Worm (Caenorhabditis elegans) whole organism, L4/young adult: ENCODE measurements around the gene ugtp-1.

Experiments used
- W03F9.2 ChIP-seq: fragments of 150-350 bp; optimal IDR thresholded peaks from 2 replicates; lab custom pipeline; 2014; ENCODE audit warnings: missing biosample characterization, missing genetic modification characterization
- dao-5 ChIP-seq: sonication (generic microtip); optimal IDR thresholded peaks from 2 replicates; lab custom pipeline; 2016; ENCODE audit warnings: missing genotype, missing genetic modification characterization, moderate library complexity, missing compliant biosample characterization
- him-1 ChIP-seq: sonication (generic microtip); optimal IDR thresholded peaks from 2 replicates; lab custom pipeline; 2016; ENCODE audit warnings: missing genotype, missing genetic modification reagents, missing genetic modification characterization, missing compliant biosample characterization

ugtp-1 gene

DNA sequence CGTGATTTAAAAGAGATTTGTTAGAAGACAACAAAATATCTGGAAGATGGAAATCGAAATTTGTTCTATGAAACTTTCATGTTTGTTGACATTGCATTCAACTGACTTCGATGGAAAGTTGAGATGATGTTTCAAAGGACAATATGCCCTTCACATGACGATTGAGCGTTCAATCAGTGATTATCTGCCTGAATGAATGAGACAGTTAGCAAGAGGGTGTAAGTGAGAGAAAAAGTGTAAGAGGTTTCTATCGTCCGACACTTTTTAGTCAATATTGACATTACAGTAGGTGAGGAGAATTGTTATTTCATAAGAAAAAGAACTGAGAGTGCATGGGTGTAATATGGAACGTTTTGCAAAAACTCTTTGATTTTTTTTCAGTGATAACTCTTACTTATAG, 17.3 kb downstream of the ugtp-1 start:
- TF ChIP-seq W03F9.2 (tag; lab: Kevin White, UChicago) (no peak), him-1 (no peak), dao-5 (tag; lab: Kevin White, UChicago) (no peak)

DNA sequence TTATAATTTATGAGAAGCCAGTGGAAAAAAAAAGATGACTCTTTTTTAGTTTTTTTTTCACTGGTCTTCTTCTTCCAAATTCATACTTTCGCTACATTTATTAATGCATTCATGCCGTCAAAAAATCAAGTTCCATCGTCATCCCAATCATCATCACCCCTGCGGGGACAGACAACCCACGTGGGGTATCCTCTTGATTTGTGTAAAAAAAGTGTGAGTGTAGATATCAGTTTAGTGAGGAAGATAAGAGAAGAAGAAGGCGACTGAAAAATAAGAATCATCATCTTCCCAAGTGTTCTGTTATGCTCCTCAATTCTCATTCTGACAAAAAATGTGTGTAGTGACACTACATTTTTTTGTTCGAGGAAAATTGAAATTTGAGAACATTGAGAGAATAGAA, 18.5 kb downstream of the ugtp-1 start:
- TF ChIP-seq him-1, result no peak
- TF ChIP-seq W03F9.2 (tag; lab: Kevin White, UChicago), result no peak

DNA sequence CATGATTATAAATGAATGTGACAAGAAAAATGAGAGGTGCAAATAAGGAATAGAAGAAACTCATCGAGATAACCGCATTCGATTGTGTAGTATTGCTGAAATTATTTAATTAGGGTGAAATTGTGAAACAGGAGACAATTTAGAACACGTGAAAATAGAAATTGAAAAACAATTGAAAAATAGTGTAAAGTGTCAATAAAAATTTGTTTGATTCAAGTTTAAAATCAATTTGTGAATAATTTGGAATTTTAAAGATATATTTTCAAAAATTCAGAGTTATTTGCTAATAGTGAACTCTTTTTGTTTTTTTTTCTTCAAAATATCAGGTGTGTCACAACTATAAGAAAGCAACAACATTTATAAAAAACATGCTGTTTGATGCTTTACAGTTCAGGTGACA, 19.2 kb downstream of the ugtp-1 start, which contains the start of gene ZK370.4:
TSS of gene ZK370.4 (minus strand) at position 101 of the 400 bp plus-strand sequence.
- TF ChIP-seq him-1 (no peak), dao-5 (tag; lab: Kevin White, UChicago) (no peak), W03F9.2 (tag; lab: Kevin White, UChicago) (no peak)

DNA sequence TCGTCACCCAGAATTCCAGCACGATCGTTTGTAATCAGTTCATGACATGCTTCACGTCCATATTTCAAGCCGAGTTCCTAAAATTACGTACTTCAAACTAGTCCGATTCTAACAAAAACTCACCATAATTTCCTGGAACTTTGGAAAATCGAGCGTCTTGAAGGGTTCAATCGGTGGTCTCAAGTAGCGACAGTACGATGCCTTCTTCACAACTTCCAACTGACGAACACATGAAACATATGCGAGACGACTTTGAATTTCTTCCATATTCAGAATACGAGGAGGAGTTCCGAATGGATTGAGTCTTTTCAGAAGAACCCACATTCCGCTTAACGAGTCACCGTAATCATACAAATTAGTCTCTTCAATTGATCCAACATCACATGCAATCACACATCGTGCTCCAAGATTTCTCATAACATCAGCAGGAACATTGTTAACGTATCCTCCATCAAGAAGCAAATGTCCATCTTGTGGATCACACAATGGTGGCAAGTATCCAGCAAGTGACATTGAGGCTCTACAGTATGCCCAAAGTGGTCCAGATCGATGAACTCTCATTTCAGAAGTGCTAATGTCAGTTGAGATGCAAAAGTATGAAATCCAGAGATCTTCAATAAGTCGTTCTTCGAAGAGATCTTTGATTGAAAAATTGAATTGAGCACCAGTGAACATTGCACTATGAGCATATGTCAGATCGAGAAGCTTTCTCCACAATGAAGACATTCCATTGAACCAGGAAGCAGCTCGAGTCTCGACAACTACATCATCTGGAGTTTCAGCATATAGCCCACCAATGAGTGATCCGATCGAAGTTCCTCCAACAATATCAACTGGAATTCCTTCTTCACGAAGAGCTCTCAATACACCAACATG, 24.2 kb downstream of the ugtp-1 start:
- TF ChIP-seq dao-5 (tag; lab: Kevin White, UChicago) (no peak), W03F9.2 (tag; lab: Kevin White, UChicago) (no peak), him-1 (no peak)

DNA sequence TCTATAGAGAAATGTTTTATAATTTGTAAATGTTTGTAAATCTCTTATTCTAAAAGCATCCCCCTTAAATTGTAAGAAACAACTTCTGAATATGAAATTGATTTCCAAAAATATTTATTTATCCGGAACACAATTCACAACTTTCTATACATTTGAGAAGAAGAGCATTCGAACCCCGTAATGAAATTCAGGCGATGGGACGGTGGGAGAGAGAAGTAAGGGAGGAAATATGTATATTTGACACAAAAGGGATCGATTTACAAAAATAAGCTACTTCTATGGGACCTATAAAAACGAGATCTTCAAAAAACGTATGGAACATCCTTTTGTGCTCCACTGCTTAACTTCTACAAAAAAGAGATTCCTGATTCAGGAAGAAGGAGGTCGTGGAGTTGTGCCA, 25.3 kb downstream of the ugtp-1 start:
- TF ChIP-seq W03F9.2 (tag; lab: Kevin White, UChicago), result no peak
- no peak for TF ChIP-seq dao-5 (tag; lab: Kevin White, UChicago)
- no peak for TF ChIP-seq him-1

DNA sequence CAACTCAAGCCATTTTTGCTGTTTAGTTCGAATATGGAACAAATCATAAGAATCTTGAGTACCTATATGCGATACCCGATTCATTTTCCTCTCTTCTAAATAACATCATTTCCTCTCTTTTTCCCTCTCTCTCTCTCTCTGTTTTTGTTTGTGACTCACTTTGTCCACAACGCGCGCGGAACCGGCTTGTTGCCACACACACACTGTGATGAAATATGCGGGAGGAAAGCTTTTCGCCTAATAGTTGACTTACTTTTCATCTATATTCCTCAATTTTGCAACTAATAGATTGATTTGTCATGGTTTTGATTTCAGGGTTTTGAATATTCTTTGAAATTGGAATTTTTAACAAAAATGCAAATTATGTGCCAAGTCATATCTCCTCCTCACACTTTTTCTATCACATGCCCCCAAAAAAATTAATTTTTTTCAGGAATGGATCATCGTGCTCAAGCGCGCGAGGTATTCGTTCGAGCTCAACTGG, 30.7 kb downstream of the ugtp-1 start, which contains the start of gene hipr-1:
TSS of gene hipr-1 (plus strand) at position 434 of the 484 bp plus-strand sequence.
- TF ChIP-seq dao-5 (tag; lab: Kevin White, UChicago) (no peak), W03F9.2 (tag; lab: Kevin White, UChicago) (no peak), him-1 (no peak)

DNA sequence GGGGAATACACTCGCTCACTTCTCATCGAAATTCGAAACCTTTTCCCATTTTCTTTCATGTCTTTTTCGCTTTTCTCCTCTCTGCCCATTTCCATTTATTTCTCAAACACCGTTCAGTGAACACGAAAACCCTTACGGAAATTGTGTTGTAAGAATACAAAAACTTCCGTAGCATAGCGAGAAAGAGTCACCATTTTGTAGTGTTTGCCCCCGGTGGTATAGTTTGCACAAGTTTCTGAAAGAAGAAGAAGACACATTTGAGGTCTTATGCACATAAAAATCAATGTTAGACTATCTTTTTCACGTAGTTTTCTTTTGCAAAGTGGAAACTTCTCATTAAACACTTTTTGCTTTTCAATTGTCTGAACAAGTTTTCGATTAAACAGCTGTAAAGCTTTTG, 31.4 kb downstream of the ugtp-1 start:
- TF ChIP-seq dao-5 (tag; lab: Kevin White, UChicago) (no peak), him-1 (no peak), W03F9.2 (tag; lab: Kevin White, UChicago) (no peak)

DNA sequence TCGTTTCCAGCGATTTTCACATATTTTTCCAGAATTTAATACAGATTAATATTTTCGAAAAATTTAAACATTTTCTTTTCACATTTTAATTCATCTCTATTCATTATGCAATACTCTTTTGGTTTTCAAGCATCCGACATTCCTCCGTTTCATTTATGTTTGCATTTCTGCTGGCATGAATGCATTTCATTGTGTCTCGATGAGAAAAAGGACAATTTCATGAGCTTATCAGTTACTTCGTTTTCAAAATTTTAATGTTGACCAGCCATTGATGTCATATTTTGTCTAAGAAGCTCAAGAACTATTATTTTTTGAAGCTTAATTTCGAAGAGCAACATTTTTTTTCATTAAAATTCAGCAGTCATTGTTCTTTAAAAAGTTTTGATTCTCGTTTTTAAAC, 31.9 kb downstream of the ugtp-1 start:
- no peak for TF ChIP-seq W03F9.2 (tag; lab: Kevin White, UChicago)
- no peak for TF ChIP-seq dao-5 (tag; lab: Kevin White, UChicago)
- TF ChIP-seq him-1, result no peak

DNA sequence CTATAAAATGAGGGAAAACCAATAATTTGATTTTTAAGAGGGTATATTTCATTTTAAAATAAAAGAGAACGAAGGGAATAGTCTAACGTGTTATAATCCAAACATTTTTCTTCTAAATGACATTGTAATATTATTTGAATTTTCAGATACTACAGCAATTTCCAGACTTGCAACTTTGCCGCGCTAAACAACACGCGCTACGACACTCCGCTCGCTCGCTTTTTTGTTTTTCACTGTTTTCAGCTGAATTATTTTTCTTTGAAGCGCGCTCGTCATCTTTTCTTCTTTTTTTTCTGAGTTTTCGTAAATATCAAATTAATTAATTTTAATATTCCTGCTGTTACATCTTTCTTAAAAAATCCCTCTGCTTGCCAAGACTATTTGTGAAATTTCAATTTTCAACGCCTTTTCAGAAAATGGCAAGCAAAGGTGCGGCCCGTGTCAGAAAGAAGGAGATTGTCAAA, 33.2 kb downstream of the ugtp-1 start, which contains the start of gene mrpl-11:
TSS of gene mrpl-11 (plus strand) at position 414 of the 464 bp plus-strand sequence.
- TF ChIP-seq W03F9.2 (tag; lab: Kevin White, UChicago) (no peak), dao-5 (tag; lab: Kevin White, UChicago) (no peak)

DNA sequence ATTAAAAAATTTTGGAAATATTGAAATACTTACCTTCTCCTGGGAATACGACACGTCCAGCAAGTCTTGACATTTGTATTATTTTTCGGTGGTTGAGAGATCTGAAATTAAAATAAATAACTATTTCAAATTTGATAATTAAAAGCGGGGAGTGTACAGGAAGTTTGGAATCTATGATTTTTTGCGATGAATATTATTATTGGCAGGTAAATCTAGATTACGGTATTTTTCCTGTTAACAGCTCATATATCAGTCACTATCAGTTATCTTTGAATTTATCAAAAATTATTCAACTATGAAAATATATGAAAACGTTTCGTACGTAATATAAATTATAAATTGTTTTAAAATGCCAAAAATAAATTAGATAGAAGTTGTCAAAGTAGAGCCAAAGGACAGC, 34.4 kb downstream of the ugtp-1 start, which contains the start of gene B0303.14:
TSS of gene B0303.14 (minus strand) at position 101 of the 400 bp plus-strand sequence.
- TF ChIP-seq W03F9.2 (tag; lab: Kevin White, UChicago), result no peak
- no peak for TF ChIP-seq him-1
- TF ChIP-seq dao-5 (tag; lab: Kevin White, UChicago), result no peak

DNA sequence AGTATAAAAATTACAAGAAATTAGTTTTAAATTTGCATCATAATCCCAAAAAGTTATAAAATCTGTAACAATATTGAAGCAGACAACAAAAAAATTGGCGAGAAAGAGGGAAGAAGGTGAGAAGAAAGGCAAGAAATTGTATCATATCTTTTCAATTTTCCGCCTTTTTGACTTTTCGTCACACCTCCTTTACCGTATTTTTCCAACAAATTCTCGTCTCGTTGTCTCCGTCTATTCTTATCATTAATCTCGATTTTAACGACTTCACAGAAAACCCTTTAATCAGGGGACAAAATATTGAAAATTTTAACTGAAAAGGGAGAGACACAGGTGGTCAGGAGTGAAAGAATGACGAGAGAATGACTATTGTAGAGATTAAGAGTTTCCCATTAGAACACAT, 37.5 kb downstream of the ugtp-1 start:
- TF ChIP-seq dao-5 (tag; lab: Kevin White, UChicago), result no peak
- TF ChIP-seq W03F9.2 (tag; lab: Kevin White, UChicago), result no peak
- TF ChIP-seq him-1, result no peak

DNA sequence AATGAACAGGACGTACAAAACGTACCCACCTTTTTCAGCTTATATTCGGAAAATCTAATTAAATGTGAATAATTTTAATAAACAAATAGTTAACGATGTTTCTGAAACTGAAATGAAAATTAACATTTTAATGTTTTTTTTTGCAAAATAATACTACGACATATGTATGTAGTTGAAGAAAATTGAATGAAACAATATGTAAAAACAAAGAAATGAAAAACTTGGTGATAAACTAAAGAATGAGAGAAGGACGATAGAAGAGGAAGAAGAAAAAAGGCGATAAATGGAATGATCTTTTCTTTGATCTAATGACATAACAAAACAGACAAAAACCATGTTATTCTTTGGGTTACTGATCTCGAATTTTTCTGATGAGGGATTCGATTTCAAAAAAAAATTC, 40.2 kb downstream of the ugtp-1 start, which contains the start of gene B0303.11:
TSS of gene B0303.11 (minus strand) at position 101 of the 400 bp plus-strand sequence.
- TF ChIP-seq dao-5 (tag; lab: Kevin White, UChicago), result no peak
- no peak for TF ChIP-seq him-1
- TF ChIP-seq W03F9.2 (tag; lab: Kevin White, UChicago), result no peak

DNA sequence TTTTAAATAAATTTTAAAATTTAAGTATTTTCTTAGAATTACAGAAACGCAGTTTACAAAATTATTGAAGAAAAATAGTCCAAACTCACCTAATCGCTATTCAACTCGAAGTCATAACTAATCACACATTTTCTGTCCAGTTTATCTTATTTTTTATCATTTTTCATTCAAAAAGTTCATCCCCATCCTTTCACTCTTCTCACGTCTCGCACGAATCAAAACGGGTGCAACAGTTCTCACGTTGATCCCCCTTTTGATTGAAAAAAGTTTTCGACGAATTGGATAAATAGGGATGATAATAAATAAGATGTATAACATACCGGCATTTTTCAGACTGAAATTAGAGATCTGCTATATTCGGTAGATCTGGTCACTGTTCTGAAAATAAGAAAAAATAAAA, 40.8 kb downstream of the ugtp-1 start:
- no peak for TF ChIP-seq dao-5 (tag; lab: Kevin White, UChicago)
- TF ChIP-seq him-1, result no peak
- TF ChIP-seq W03F9.2 (tag; lab: Kevin White, UChicago), result no peak

DNA sequence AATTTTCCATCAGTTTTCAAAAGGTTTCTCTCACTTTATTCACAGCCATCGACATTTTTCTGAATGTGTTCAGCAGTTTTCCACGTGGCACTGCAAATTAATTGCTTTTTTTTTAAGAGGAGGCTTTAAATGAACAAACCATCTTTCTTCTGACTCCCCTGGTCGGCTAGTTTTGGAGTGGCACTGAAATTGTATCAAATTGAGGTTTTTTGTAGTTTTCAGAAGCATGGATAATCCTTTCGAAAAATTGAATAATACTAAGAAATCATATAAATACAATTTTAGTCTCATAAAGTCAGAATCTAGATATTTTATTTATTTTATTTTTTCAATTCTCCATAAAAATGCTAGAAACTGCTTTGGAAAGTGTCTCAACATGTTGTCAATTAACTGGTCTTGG, 45.7 kb downstream of the ugtp-1 start, which contains the start of gene B0303.16:
TSS of gene B0303.16 (plus strand) at position 301 of the 400 bp plus-strand sequence.
- TF ChIP-seq him-1, result no peak
- TF ChIP-seq W03F9.2 (tag; lab: Kevin White, UChicago), result no peak
- TF ChIP-seq dao-5 (tag; lab: Kevin White, UChicago), result no peak
